Worm (Caenorhabditis elegans) whole organism, L4 larva: ENCODE results near the gene scl-27.

Experiments
- F10B5.3 ChIP-seq: sonication (generic microtip); optimal IDR thresholded peaks from 2 replicates; lab custom pipeline; 2016; ENCODE audit warnings: mild to moderate bottlenecking, missing genetic modification characterization, missing compliant biosample characterization
- F44E2.7 ChIP-seq: fragments of 200-800 bp; sonication (Bioruptor generic); IDR thresholded peaks from 2 replicates; pipeline ENCODE4 v2.1.2; 2022; ENCODE audit warnings: missing genetic modification characterization, missing compliant biosample characterization
- F49E8.2 ChIP-seq: sonication (generic microtip); optimal IDR thresholded peaks from 2 replicates; lab custom pipeline; 2016; ENCODE audit warnings: missing compliant biosample characterization, mild to moderate bottlenecking, missing genetic modification characterization, borderline replicate concordance
- Y48G9A.11 ChIP-seq: fragments of 200-800 bp; sonication (Bioruptor generic); IDR thresholded peaks from 2 replicates; pipeline ENCODE4 v1.3.6; 2022; ENCODE audit warnings: missing genetic modification reagents, missing genetic modification characterization, missing compliant biosample characterization
- Y5F2A.4 ChIP-seq: fragments of 200-800 bp; sonication (Bioruptor generic); optimal IDR thresholded peaks from 2 replicates; lab custom pipeline; 2018; ENCODE audit warnings: mild to moderate bottlenecking, missing genetic modification characterization, missing compliant biosample characterization
- ZK337.2 ChIP-seq: fragments of 200-800 bp; sonication (Bioruptor generic); IDR thresholded peaks from 2 replicates; pipeline ENCODE4 v1.3.6; 2022; ENCODE audit warnings: missing genetic modification reagents, missing genetic modification characterization, missing compliant biosample characterization
- ZK546.5 ChIP-seq, 2 experiments: sonication (generic microtip); optimal IDR thresholded peaks; 2 replicates each; lab custom pipeline; 2017; ENCODE audit warnings: missing biosample characterization in 2 of 2, missing genetic modification characterization in 2 of 2
- aha-1 ChIP-seq: fragments of 150-350 bp; peaks from one replicate; lab custom pipeline; 2014; ENCODE audit warnings: missing biosample characterization, missing genetic modification characterization
- ama-1 ChIP-seq: fragments of 150-350 bp; optimal IDR thresholded peaks from 2 replicates; lab custom pipeline; 2014; ENCODE audit warnings: inconsistent platforms, mixed read lengths
- attf-4 ChIP-seq: sonication (generic microtip); optimal IDR thresholded peaks from 3 replicates; lab custom pipeline; 2017; ENCODE audit warnings: missing biosample characterization, missing genetic modification characterization
- ceh-28 ChIP-seq: fragments of 150-350 bp; optimal IDR thresholded peaks from 2 replicates; lab custom pipeline; 2014; ENCODE audit warnings: missing biosample characterization, missing genetic modification reagents, missing genetic modification characterization
- ceh-44 ChIP-seq: fragments of 200-800 bp; sonication (Bioruptor generic); IDR thresholded peaks from 2 replicates; pipeline ENCODE4 v1.3.6; 2022; ENCODE audit warnings: missing genetic modification reagents, missing genetic modification characterization, missing compliant biosample characterization
- ceh-62 ChIP-seq: sonication (generic microtip); optimal IDR thresholded peaks from 2 replicates; lab custom pipeline; 2017; ENCODE audit warnings: missing biosample characterization, missing genetic modification characterization
- ces-1 ChIP-seq: fragments of 150-350 bp; sonication (generic microtip); optimal IDR thresholded peaks from 4 replicates; lab custom pipeline; 2014; ENCODE audit warnings: missing biosample characterization, missing genetic modification reagents, missing genetic modification characterization
- ctbp-1 ChIP-seq: fragments of 200-800 bp; sonication (Bioruptor generic); IDR thresholded peaks from 2 replicates; pipeline ENCODE4 v1.3.6; 2022; ENCODE audit warnings: missing genetic modification reagents, missing genetic modification characterization, missing compliant biosample characterization
- daf-12 ChIP-seq: fragments of 150-350 bp; optimal IDR thresholded peaks from 2 replicates; lab custom pipeline; 2014; ENCODE audit warnings: missing biosample characterization, missing genetic modification reagents, missing genetic modification characterization
- daf-16 ChIP-seq, 3 experiments: sonication (generic microtip); optimal IDR thresholded peaks; 2 replicates each; lab custom pipeline; 2016 to 2017; ENCODE audit warnings: missing genetic modification characterization in 3 of 3, missing genetic modification reagents in 3 of 3, mild to moderate bottlenecking in 2 of 3, missing compliant biosample characterization in 2 of 3, missing biosample characterization in 1 of 3, moderate library complexity in 1 of 3
- daf-8 ChIP-seq: fragments of 200-800 bp; sonication (Bioruptor generic); IDR thresholded peaks from 2 replicates; pipeline ENCODE4 v1.3.6; 2022; ENCODE audit warnings: missing genetic modification characterization, missing compliant biosample characterization
- dmd-6 ChIP-seq: fragments of 200-800 bp; sonication (Bioruptor generic); IDR thresholded peaks from 2 replicates; pipeline ENCODE4 v1.3.6; 2022; ENCODE audit warnings: missing genetic modification reagents, missing genetic modification characterization, missing compliant biosample characterization
- dmd-8 ChIP-seq: fragments of 200-800 bp; sonication (Bioruptor generic); IDR thresholded peaks from 2 replicates; pipeline ENCODE4 v1.3.6; 2022; ENCODE audit warnings: missing genetic modification characterization, missing compliant biosample characterization
- dpl-1 ChIP-seq: fragments of 150-350 bp; optimal IDR thresholded peaks from 2 replicates; lab custom pipeline; 2014; ENCODE audit warnings: missing biosample characterization, missing genetic modification reagents, missing genetic modification characterization
- fkh-10 ChIP-seq: fragments of 150-350 bp; optimal IDR thresholded peaks from 2 replicates; lab custom pipeline; 2014; ENCODE audit warnings: missing biosample characterization, missing genetic modification reagents, missing genetic modification characterization
- hlh-11 ChIP-seq: fragments of 200-800 bp; sonication (Bioruptor generic); optimal IDR thresholded peaks from 2 replicates; lab custom pipeline; 2018; ENCODE audit warnings: mild to moderate bottlenecking, missing genetic modification characterization, missing compliant biosample characterization
- hlh-30 ChIP-seq: sonication (generic microtip); optimal IDR thresholded peaks from 2 replicates; lab custom pipeline; 2017; ENCODE audit warnings: antibody characterized with exemption, mild to moderate bottlenecking, missing genetic modification characterization, missing compliant biosample characterization; ENCODE audit not compliant: insufficient read depth
- hmg-1.1 ChIP-seq: fragments of 200-800 bp; sonication (Bioruptor generic); IDR thresholded peaks from 2 replicates; pipeline ENCODE4 v1.3.6; 2022; ENCODE audit warnings: missing genetic modification reagents, missing genetic modification characterization, missing compliant biosample characterization
- jun-1 ChIP-seq: fragments of 150-350 bp; optimal IDR thresholded peaks from 2 replicates; lab custom pipeline; 2014; ENCODE audit warnings: missing biosample characterization, missing genetic modification reagents, missing genetic modification characterization
- lin-13 ChIP-seq: fragments of 150-350 bp; optimal IDR thresholded peaks from 2 replicates; lab custom pipeline; 2014; ENCODE audit warnings: missing biosample characterization, missing genetic modification reagents, missing genetic modification characterization
- lin-15B ChIP-seq: fragments of 150-350 bp; sonication (generic microtip); optimal IDR thresholded peaks from 3 replicates; lab custom pipeline; 2014; ENCODE audit warnings: missing biosample characterization, missing genetic modification characterization
- mdl-1 ChIP-seq, 2 experiments: fragments of 150-350 bp in 1 of 2; sonication (generic microtip) in 1 of 2; optimal IDR thresholded peaks; 2 replicates each; lab custom pipeline; 2014 to 2017; ENCODE audit warnings: missing biosample characterization in 2 of 2, missing genetic modification characterization in 2 of 2
- mdt-29 ChIP-seq: fragments of 200-800 bp; sonication (Bioruptor generic); IDR thresholded peaks from 2 replicates; pipeline ENCODE4 v1.3.6; 2022; ENCODE audit warnings: missing genetic modification reagents, missing genetic modification characterization, missing compliant biosample characterization
- mxl-3 ChIP-seq: fragments of 200-800 bp; sonication (Bioruptor generic); optimal IDR thresholded peaks from 2 replicates; lab custom pipeline; 2018; ENCODE audit warnings: mild to moderate bottlenecking, missing genetic modification characterization, missing compliant biosample characterization
- nhr-10 ChIP-seq: fragments of 150-350 bp; optimal IDR thresholded peaks from 2 replicates; lab custom pipeline; 2014; ENCODE audit warnings: missing biosample characterization, missing genetic modification characterization
- nhr-102 ChIP-seq: sonication (generic microtip); optimal IDR thresholded peaks from 2 replicates; lab custom pipeline; 2016; ENCODE audit warnings: mild to moderate bottlenecking, missing genetic modification characterization, moderate library complexity, missing compliant biosample characterization
- nhr-237 ChIP-seq: sonication (generic microtip); optimal IDR thresholded peaks from 2 replicates; lab custom pipeline; 2017; ENCODE audit warnings: missing biosample characterization, missing genetic modification characterization
- nhr-28 ChIP-seq: fragments of 150-350 bp; optimal IDR thresholded peaks from 2 replicates; lab custom pipeline; 2014; ENCODE audit warnings: missing biosample characterization, missing genetic modification characterization
- nhr-41 ChIP-seq: fragments of 200-800 bp; sonication (Bioruptor generic); IDR thresholded peaks from 2 replicates; pipeline ENCODE4 v1.3.6; 2022; ENCODE audit warnings: missing genetic modification reagents, missing genetic modification characterization, missing compliant biosample characterization
- nhr-48 ChIP-seq: sonication (generic microtip); optimal IDR thresholded peaks from 2 replicates; lab custom pipeline; 2016; ENCODE audit warnings: mild to moderate bottlenecking, missing genetic modification characterization, missing compliant biosample characterization
- nhr-77 ChIP-seq: fragments of 150-350 bp; optimal IDR thresholded peaks from 2 replicates; lab custom pipeline; 2014; ENCODE audit warnings: missing biosample characterization, missing genetic modification characterization
- pha-4 ChIP-seq, 2 experiments: fragments of 150-350 bp in 1 of 2; fragments of 200-800 bp in 1 of 2; sonication (Bioruptor generic) in 1 of 2; IDR thresholded peaks in 1 of 2; optimal IDR thresholded peaks in 1 of 2; 2 replicates each; pipeline versions ENCODE4 v1.3.6 to Lab custom; 2014 to 2022; ENCODE audit warnings: missing genetic modification characterization in 2 of 2, missing genetic modification reagents in 2 of 2, missing biosample characterization in 1 of 2, missing compliant biosample characterization in 1 of 2
- php-3 ChIP-seq: fragments of 200-800 bp; sonication (Bioruptor generic); IDR thresholded peaks from 2 replicates; pipeline ENCODE4 v1.3.6; 2022; ENCODE audit warnings: missing genetic modification reagents, missing genetic modification characterization, missing compliant biosample characterization
- set-16 ChIP-seq: fragments of 200-800 bp; sonication (Bioruptor generic); IDR thresholded peaks from 2 replicates; pipeline ENCODE4 v1.3.6; 2022; ENCODE audit warnings: missing genetic modification reagents, missing genetic modification characterization, missing compliant biosample characterization
- spr-1 ChIP-seq: sonication (generic microtip); optimal IDR thresholded peaks from 2 replicates; lab custom pipeline; 2016; ENCODE audit warnings: mild to moderate bottlenecking, missing genetic modification characterization, missing compliant biosample characterization
- spr-3 ChIP-seq: fragments of 200-800 bp; sonication (Bioruptor generic); optimal IDR thresholded peaks from 2 replicates; lab custom pipeline; 2018; ENCODE audit warnings: mild to moderate bottlenecking, missing genetic modification characterization, missing compliant biosample characterization
- unc-130 ChIP-seq: sonication (generic microtip); optimal IDR thresholded peaks from 2 replicates; lab custom pipeline; 2016; ENCODE audit warnings: missing genetic modification reagents, missing genetic modification characterization, missing compliant biosample characterization
- unc-62 ChIP-seq, 3 experiments: fragments of 150-350 bp in 1 of 3; sonication (generic microtip); optimal IDR thresholded peaks in 2 of 3; peaks in 1 of 3; 1 replicate in 1 of 3; 2 replicates in 2 of 3; lab custom pipeline; 2014 to 2017; ENCODE audit warnings: missing biosample characterization in 3 of 3, missing genetic modification characterization in 3 of 3, missing genetic modification reagents in 3 of 3, missing genotype in 1 of 3
- vab-7 ChIP-seq: fragments of 200-800 bp; sonication (Bioruptor generic); IDR thresholded peaks from 2 replicates; pipeline ENCODE4 v1.3.6; 2022; ENCODE audit warnings: missing genetic modification reagents, missing genetic modification characterization, missing compliant biosample characterization
- zip-2 ChIP-seq: fragments of 150-350 bp; optimal IDR thresholded peaks from 2 replicates; lab custom pipeline; 2014; ENCODE audit warnings: missing biosample characterization, missing genetic modification characterization
- ztf-11 ChIP-seq: fragments of 150-350 bp; optimal IDR thresholded peaks from 2 replicates; lab custom pipeline; 2014; ENCODE audit warnings: missing biosample characterization, missing genetic modification characterization

Gene scl-27

DNA sequence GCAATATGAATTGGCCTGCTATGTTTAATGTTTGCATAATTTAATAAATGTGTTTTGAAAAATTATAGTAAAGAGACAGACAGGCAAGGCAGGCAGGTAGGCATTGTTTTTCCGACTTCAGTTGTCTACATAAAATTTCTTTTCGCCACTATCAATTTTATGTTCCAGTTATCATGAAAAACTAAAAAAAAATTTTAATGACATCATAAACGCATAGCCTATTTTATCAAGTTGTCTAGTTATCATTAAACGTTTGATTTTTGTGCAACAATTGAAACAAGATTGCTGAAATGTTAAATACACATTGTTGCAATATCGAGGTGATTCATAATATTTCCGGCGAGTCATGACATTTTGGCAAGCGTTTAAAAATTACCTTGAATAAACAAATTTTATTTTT is 15.3 kb downstream of the scl-27 start (continued):
- TF ChIP-seq mdl-1 (tag; optimal IDR thresholded peaks at IDR 0.05; lab: Kevin White, UChicago) (no peak), Y5F2A.4 (no peak)
- TF ChIP-seq, all 104 proteins: peak for 6

DNA sequence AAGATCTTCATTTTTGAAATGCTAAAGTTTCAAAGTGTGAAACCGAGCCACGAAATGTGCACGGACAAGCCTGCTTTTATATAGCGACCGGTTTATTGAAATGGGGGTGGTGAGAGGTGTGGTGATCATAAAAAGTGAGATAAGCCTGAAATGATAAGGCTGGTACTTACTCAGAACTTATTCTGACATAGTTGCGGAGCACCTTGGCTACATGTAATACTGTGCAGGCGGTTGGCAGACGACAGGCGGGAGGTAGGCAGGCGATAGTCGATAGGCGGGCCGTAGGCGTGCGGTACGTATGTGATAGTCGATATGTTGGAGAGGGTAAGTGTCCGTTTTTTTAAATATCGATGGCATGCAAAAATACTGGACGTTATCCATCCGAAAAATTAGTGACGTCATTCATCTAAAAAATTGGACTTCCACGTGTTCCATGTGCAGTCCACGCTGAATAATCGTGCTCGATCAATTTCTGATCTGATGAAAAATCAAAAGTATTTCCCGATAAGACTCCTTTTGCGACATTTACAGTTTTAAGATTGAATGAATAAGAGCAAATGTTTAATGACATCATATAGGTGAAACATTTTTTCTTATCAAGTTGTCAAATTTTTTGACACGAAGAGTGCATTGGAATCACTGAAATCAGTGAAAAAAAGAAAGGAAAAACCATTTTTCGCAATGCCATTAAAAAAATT is 18.0 kb downstream of the scl-27 start, which contains the start of gene irg-8:
Gene irg-8, minus strand, starts transcription at position 51 of the 698 bp plus-strand sequence.
- TF ChIP-seq daf-8 (GFP tag; lab: Robert Waterston, UW) (no peak), ceh-44 (no peak), nhr-102 (no peak), F10B5.3 (tag; lab: Kevin White, UChicago) (no peak), Y48G9A.11 (GFP tag; lab: Robert Waterston, UW) (no peak), fkh-10 (GFP tag; lab: Kevin White, UChicago) (no peak), ces-1 (no peak), ama-1 (lab: Kevin White, UChicago) (no peak), nhr-237 (tag; lab: Kevin White, UChicago) (no peak), unc-130 (GFP tag; lab: Kevin White, UChicago) (no peak), nhr-41 (GFP tag; lab: Robert Waterston, UW) (no peak), nhr-28 (tag; lab: Kevin White, UChicago) (peak; percentile 33), ZK546.5 (tag; optimal IDR thresholded peaks at IDR 0.05; lab: Kevin White, UChicago) (no peak), spr-1 (tag; lab: Kevin White, UChicago) (no peak), daf-12 (tag; lab: Kevin White, UChicago) (no peak), dmd-6 (GFP tag; lab: Robert Waterston, UW) (peak; percentile 90), hlh-11 (tag; lab: Kevin White, UChicago) (peak; percentile 46), nhr-10 (no peak), set-16 (GFP tag; lab: Robert Waterston, UW) (no peak), ceh-62 (tag; lab: Kevin White, UChicago) (no peak), F44E2.7 (GFP tag; lab: Robert Waterston, UW) (no peak), spr-3 (no peak), ctbp-1 (GFP tag; lab: Robert Waterston, UW) (no peak), hlh-30 (no peak), vab-7 (GFP tag; lab: Robert Waterston, UW) (no peak), F49E8.2 (tag; lab: Kevin White, UChicago) (no peak), dpl-1 (GFP tag; lab: Kevin White, UChicago) (no peak), daf-16 (GFP tag; optimal IDR thresholded peaks at IDR 0.05; lab: Kevin White, UChicago) (no peak), daf-16 (tag; optimal IDR thresholded peaks at IDR 0.05; lab: Kevin White, UChicago) (peak; percentile 10), nhr-48 (tag; lab: Kevin White, UChicago) (peak; percentile 38), nhr-77 (tag; lab: Kevin White, UChicago) (no peak), unc-62 (GFP tag; optimal IDR thresholded peaks at IDR 0.05 in 1 of 2; lab: Kevin White, UChicago) (peak in 1 of 2 experiments; percentile 78), unc-62 (tag; optimal IDR thresholded peaks at IDR 0.05; lab: Kevin White, UChicago) (no peak), pha-4 (GFP tag; IDR thresholded peaks at IDR 0.05; lab: Robert Waterston, UW) (no peak), pha-4 (tag; optimal IDR thresholded peaks at IDR 0.05; lab: Kevin White, UChicago) (no peak), lin-15B (tag; lab: Kevin White, UChicago) (no peak), php-3 (GFP tag; lab: Robert Waterston, UW) (no peak), ZK337.2 (GFP tag; lab: Robert Waterston, UW) (no peak), zip-2 (tag; lab: Kevin White, UChicago) (no peak), hmg-1.1 (GFP tag; lab: Robert Waterston, UW) (no peak), lin-13 (GFP tag; lab: Kevin White, UChicago) (no peak), mxl-3 (GFP tag; lab: Kevin White, UChicago) (no peak), ztf-11 (tag; lab: Kevin White, UChicago) (no peak), attf-4 (no peak), mdt-29 (GFP tag; lab: Robert Waterston, UW) (no peak), jun-1 (tag; lab: Kevin White, UChicago) (no peak), dmd-8 (GFP tag; lab: Robert Waterston, UW) (no peak), ceh-28 (no peak), aha-1 (tag; lab: Kevin White, UChicago) (no peak)
